Worm (Caenorhabditis elegans): ENCODE results near the gene ZK856.11.

The ZK856.11 gene

ce11 chrV:10190081-10190556 is 14.6 kb downstream of the ZK856.11 start, which contains the start of gene ZK856.5:
ZK856.5 (minus strand) TSS chrV:10190131.
- TF ChIP-seq T23F11.4 (GFP tag; optimal IDR thresholded peaks at IDR 0.05) = no peak
- TF ChIP-seq C38D4.7 (GFP tag; optimal IDR thresholded peaks at IDR 0.05) = no peak
- no peak for TF ChIP-seq hlh-6 (tag; optimal IDR thresholded peaks at IDR 0.05)
- TF ChIP-seq pax-1 (tag; optimal IDR thresholded peaks at IDR 0.05) = no peak
- no peak for TF ChIP-seq pat-9 (tag; optimal IDR thresholded peaks at IDR 0.05)
- no peak for TF ChIP-seq ceh-14 (tag; optimal IDR thresholded peaks at IDR 0.05)
- TF ChIP-seq elt-2 (tag; optimal IDR thresholded peaks at IDR 0.05) = peak; percentile 44

DNA sequence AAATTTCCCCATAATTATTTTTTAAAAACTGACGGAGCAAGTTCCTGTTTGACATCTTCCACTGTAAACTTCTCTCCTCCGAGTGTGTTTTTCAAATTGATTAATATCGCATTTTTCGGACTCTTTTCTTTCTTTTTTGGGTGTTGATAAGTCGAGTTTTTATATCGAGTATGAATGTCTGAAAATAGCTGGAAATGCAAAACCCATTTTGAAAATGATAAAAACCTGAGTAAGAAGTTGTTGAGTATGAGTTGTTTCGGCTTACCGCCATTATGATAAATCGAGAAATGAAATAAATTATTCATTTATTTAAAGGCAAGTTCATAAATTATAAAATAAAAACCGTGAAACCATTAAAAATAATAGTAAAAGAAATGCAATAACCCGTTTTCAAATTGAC is 19.0 kb downstream of the ZK856.11 start, which contains the start of gene ZK856.18:
ZK856.18 (minus strand) TSS at position 289 of the 400 bp plus-strand sequence.
- TF ChIP-seq ceh-30 (tag; optimal IDR thresholded peaks at IDR 0.05) (no peak), Y22D7AL.16 (tag; optimal IDR thresholded peaks at IDR 0.05) (no peak), pax-1 (tag; optimal IDR thresholded peaks at IDR 0.05) (no peak), lim-6 (tag; optimal IDR thresholded peaks at IDR 0.05) (no peak), hlh-13 (GFP tag; optimal IDR thresholded peaks at IDR 0.05) (no peak), C38D4.7 (GFP tag; optimal IDR thresholded peaks at IDR 0.05) (no peak), T23F11.4 (GFP tag; optimal IDR thresholded peaks at IDR 0.05) (no peak), hlh-30 (tag; optimal IDR thresholded peaks at IDR 0.05; ENCODE audit: insufficient read depth) (no peak), pat-9 (tag; optimal IDR thresholded peaks at IDR 0.05) (no peak), F13H6.1 (tag; optimal IDR thresholded peaks at IDR 0.05) (no peak), gmeb-2 (tag; optimal IDR thresholded peaks at IDR 0.05) (no peak), ceh-2 (tag; optimal IDR thresholded peaks at IDR 0.05) (no peak), pros-1 (tag; optimal IDR thresholded peaks at IDR 0.05) (no peak), sox-4 (tag; optimal IDR thresholded peaks at IDR 0.05) (no peak), che-1 (tag; optimal IDR thresholded peaks at IDR 0.05) (no peak), zip-5 (tag; optimal IDR thresholded peaks at IDR 0.05) (no peak), K09A11.1 (tag; optimal IDR thresholded peaks at IDR 0.05; ENCODE audit: insufficient read depth) (no peak), elt-4 (tag; optimal IDR thresholded peaks at IDR 0.05) (no peak), unc-55 (GFP tag; optimal IDR thresholded peaks at IDR 0.05) (no peak), ref-2 (tag; optimal IDR thresholded peaks at IDR 0.05) (no peak)

DNA sequence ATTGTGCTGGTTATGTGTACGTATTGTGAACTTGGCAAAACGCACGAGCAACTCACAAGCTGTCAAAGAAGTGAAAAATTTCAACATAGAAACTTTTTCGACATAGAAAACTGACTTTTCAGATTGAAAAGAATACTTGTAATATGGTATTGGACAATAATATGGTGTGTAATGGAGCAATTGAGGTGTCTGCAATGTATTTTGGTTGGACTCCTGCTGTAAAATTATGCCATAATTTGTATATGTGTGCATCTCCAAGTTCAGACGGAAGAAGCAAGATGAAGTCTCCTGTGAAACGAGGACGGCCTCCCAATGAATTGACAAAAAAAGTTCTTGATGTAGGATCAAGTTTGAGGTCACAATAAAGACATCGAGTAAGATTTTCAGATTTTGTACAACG is 20.9 kb downstream of the ZK856.11 start:
- TF ChIP-seq ets-4 (tag; optimal IDR thresholded peaks at IDR 0.05) (no peak), ref-2 (tag; optimal IDR thresholded peaks at IDR 0.05) (no peak), dmd-4 (tag; optimal IDR thresholded peaks at IDR 0.05; ENCODE audit: borderline replicate concordance) (no peak), lin-11 (tag; optimal IDR thresholded peaks at IDR 0.05) (no peak), ztf-16 (tag; optimal IDR thresholded peaks at IDR 0.05) (no peak), unc-3 (GFP tag; conservative IDR thresholded peaks at IDR 0.05) (no peak), unc-3 (tag; optimal IDR thresholded peaks at IDR 0.05) (no peak), lim-6 (tag; optimal IDR thresholded peaks at IDR 0.05) (no peak), fax-1 (tag; optimal IDR thresholded peaks at IDR 0.05) (no peak), tbx-7 (tag; optimal IDR thresholded peaks at IDR 0.05) (no peak), pat-9 (tag; optimal IDR thresholded peaks at IDR 0.05) (no peak)

DNA sequence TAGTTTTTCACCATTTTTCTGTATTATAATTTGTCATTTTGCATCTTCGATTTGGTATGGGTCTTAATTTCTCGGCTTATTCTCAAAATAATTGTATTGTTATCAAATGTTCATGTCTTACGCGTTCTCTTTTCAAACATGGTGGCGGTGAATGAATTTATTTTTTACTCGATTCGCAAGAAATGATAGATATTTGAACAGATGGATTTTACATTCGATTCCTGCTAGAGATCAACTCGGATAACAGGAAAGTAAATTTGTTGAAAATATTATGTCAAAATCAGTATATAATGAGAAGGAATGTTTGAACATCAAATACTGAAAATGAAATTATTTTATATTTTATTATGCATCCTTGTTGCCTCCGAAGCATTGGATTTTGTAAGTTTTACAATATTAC is 21.8 kb downstream of the ZK856.11 start, which contains the start of gene ZK856.4:
ZK856.4 (plus strand) TSS at position 301 of the 400 bp plus-strand sequence.
- TF ChIP-seq tbx-2 (tag; optimal IDR thresholded peaks at IDR 0.05) (no peak), pax-1 (tag; optimal IDR thresholded peaks at IDR 0.05) (no peak), hlh-30 (tag; optimal IDR thresholded peaks at IDR 0.05; ENCODE audit: insufficient read depth) (no peak), sox-2 (GFP tag; IDR thresholded peaks at IDR 0.05) (no peak), hlh-8 (tag; optimal IDR thresholded peaks at IDR 0.05) (no peak), fkh-10 (GFP tag; optimal IDR thresholded peaks at IDR 0.05) (no peak), odd-2 (tag; optimal IDR thresholded peaks at IDR 0.05) (no peak), mec-3 (tag; optimal IDR thresholded peaks at IDR 0.05; ENCODE audit: borderline replicate concordance) (no peak), nfya-1 (tag; optimal IDR thresholded peaks at IDR 0.05) (no peak), unc-55 (GFP tag; optimal IDR thresholded peaks at IDR 0.05) (no peak), C38D4.7 (GFP tag; optimal IDR thresholded peaks at IDR 0.05) (no peak), nhr-232 (tag; optimal IDR thresholded peaks at IDR 0.05) (no peak), ceh-18 (tag; optimal IDR thresholded peaks at IDR 0.05) (no peak), ceh-24 (tag; optimal IDR thresholded peaks at IDR 0.05) (no peak), hlh-13 (GFP tag; optimal IDR thresholded peaks at IDR 0.05) (no peak), pag-3 (tag; optimal IDR thresholded peaks at IDR 0.05; ENCODE audit: borderline replicate concordance) (no peak), unc-42 (tag; optimal IDR thresholded peaks at IDR 0.05) (no peak), eyg-1 (tag; optimal IDR thresholded peaks at IDR 0.05) (no peak), syd-9 (tag; optimal IDR thresholded peaks at IDR 0.05) (no peak)
